Worm (Caenorhabditis elegans) whole organism, L3 larva: Measurements from ENCODE around the gene rexd-1.
A peak's percentile ranks its signal among the peaks of the same experiment; 100 is the strongest.

Source experiments
- R02D3.7 ChIP-seq: fragments of 150-350 bp; optimal IDR thresholded peaks from 2 replicates; lab custom pipeline; 2014; ENCODE audit warnings: missing biosample characterization, missing genetic modification characterization
- ZK546.5 ChIP-seq: sonication (generic microtip); optimal IDR thresholded peaks from 2 replicates; lab custom pipeline; 2017; ENCODE audit warnings: missing biosample characterization, missing genetic modification characterization
- ama-1 ChIP-seq: fragments of 150-350 bp; optimal IDR thresholded peaks from 2 replicates; lab custom pipeline; 2018
- ceh-16 ChIP-seq: sonication (generic microtip); optimal IDR thresholded peaks from 2 replicates; lab custom pipeline; 2017; ENCODE audit warnings: missing biosample characterization, missing genetic modification characterization
- ceh-28 ChIP-seq: fragments of 150-350 bp; optimal IDR thresholded peaks from 2 replicates; lab custom pipeline; 2014; ENCODE audit warnings: missing biosample characterization, missing genetic modification reagents, missing genetic modification characterization
- ceh-9 ChIP-seq: sonication (generic microtip); optimal IDR thresholded peaks from 2 replicates; lab custom pipeline; 2018; ENCODE audit warnings: missing biosample characterization, missing genetic modification characterization
- egl-5 ChIP-seq: fragments of 150-350 bp; optimal IDR thresholded peaks from 2 replicates; lab custom pipeline; 2017; ENCODE audit warnings: missing biosample characterization, missing genetic modification reagents, missing genetic modification characterization, inconsistent platforms
- elt-1 ChIP-seq: fragments of 150-350 bp; optimal IDR thresholded peaks from 2 replicates; lab custom pipeline; 2014; ENCODE audit warnings: missing biosample characterization, missing genetic modification characterization
- fkh-2 ChIP-seq: fragments of 150-350 bp; optimal IDR thresholded peaks from 2 replicates; lab custom pipeline; 2014; ENCODE audit warnings: missing biosample characterization, missing genetic modification reagents, missing genetic modification characterization
- fos-1 ChIP-seq: fragments of 150-350 bp; optimal IDR thresholded peaks from 2 replicates; lab custom pipeline; 2014; ENCODE audit warnings: missing biosample characterization, missing genetic modification characterization
- hmg-11 ChIP-seq: sonication (generic microtip); optimal IDR thresholded peaks from 2 replicates; lab custom pipeline; 2016; ENCODE audit warnings: missing genetic modification characterization, missing compliant biosample characterization
- jun-1 ChIP-seq: fragments of 150-350 bp; optimal IDR thresholded peaks from 2 replicates; lab custom pipeline; 2014; ENCODE audit warnings: missing biosample characterization, missing genetic modification reagents, missing genetic modification characterization
- lin-15B ChIP-seq: fragments of 150-350 bp; optimal IDR thresholded peaks from 2 replicates; lab custom pipeline; 2014; ENCODE audit warnings: missing biosample characterization, missing genetic modification characterization
- lin-39 ChIP-seq: fragments of 150-350 bp; optimal IDR thresholded peaks from 2 replicates; lab custom pipeline; 2018; ENCODE audit warnings: missing biosample characterization, missing genetic modification reagents, missing genetic modification characterization
- lsy-12 ChIP-seq: sonication (generic microtip); optimal IDR thresholded peaks from 2 replicates; lab custom pipeline; 2016; ENCODE audit warnings: mild to moderate bottlenecking, missing genetic modification characterization, missing compliant biosample characterization
- nfya-1 ChIP-seq: sonication (generic microtip); optimal IDR thresholded peaks from 2 replicates; lab custom pipeline; 2017; ENCODE audit warnings: missing genetic modification characterization, mild to moderate bottlenecking, missing compliant biosample characterization, antibody characterized with exemption, moderate library complexity; ENCODE audit not compliant: insufficient read depth
- nhr-11 ChIP-seq: fragments of 150-350 bp; optimal IDR thresholded peaks from 2 replicates; lab custom pipeline; 2014; ENCODE audit warnings: missing biosample characterization, missing genetic modification characterization
- nhr-237 ChIP-seq: fragments of 150-350 bp; optimal IDR thresholded peaks from 2 replicates; lab custom pipeline; 2014; ENCODE audit warnings: missing biosample characterization, missing genetic modification characterization
- nhr-25 ChIP-seq: sonication (generic microtip); optimal IDR thresholded peaks from 2 replicates; lab custom pipeline; 2017; ENCODE audit warnings: missing biosample characterization, missing genetic modification characterization
- nhr-43 ChIP-seq: sonication (generic microtip); optimal IDR thresholded peaks from 2 replicates; lab custom pipeline; 2016; ENCODE audit warnings: mild to moderate bottlenecking, missing genetic modification characterization, missing compliant biosample characterization; ENCODE audit not compliant: poor library complexity, severe bottlenecking
- nhr-67 ChIP-seq: fragments of 150-350 bp; optimal IDR thresholded peaks from 2 replicates; lab custom pipeline; 2014; ENCODE audit warnings: missing biosample characterization, missing genetic modification characterization
- pha-4 ChIP-seq: fragments of 150-350 bp; optimal IDR thresholded peaks from 2 replicates; lab custom pipeline; 2014; ENCODE audit warnings: missing biosample characterization, missing genetic modification reagents, missing genetic modification characterization
- sea-2 ChIP-seq: fragments of 150-350 bp; sonication (generic microtip); optimal IDR thresholded peaks from 4 replicates; lab custom pipeline; 2014; ENCODE audit warnings: missing biosample characterization, missing genetic modification reagents, missing genetic modification characterization
- snpc-4 ChIP-seq: fragments of 150-350 bp; optimal IDR thresholded peaks from 2 replicates; lab custom pipeline; 2014; ENCODE audit warnings: missing biosample characterization, missing genetic modification characterization
- tbx-2 ChIP-seq: sonication (generic microtip); optimal IDR thresholded peaks from 2 replicates; lab custom pipeline; 2016; ENCODE audit warnings: mild to moderate bottlenecking, missing genetic modification characterization, missing compliant biosample characterization

rexd-1 gene

DNA sequence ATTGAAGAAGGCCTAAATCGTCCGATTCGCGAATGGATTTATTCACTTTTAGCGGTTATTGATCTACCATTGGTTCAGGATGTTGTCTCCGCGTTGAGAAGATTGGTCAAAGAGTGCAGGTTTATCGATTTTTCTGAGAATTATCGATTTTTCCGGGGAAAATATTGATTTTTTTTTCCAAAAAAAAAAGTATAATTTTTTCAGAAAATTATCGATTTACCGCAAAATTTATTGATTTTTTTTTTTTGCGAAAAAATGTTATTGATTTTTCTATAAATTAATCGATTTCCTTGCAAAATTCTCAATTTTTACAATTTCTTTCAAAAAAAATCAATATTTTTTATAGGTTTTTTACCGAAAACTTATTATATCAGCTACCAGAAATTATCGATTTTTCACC, 45.9 kb downstream of the rexd-1 start:
- TF ChIP-seq fkh-2 (tag; lab: Kevin White, UChicago) (no peak), ceh-28 (tag; lab: Kevin White, UChicago) (peak; percentile 94)
- TF ChIP-seq, all 47 proteins: peak for 1

DNA sequence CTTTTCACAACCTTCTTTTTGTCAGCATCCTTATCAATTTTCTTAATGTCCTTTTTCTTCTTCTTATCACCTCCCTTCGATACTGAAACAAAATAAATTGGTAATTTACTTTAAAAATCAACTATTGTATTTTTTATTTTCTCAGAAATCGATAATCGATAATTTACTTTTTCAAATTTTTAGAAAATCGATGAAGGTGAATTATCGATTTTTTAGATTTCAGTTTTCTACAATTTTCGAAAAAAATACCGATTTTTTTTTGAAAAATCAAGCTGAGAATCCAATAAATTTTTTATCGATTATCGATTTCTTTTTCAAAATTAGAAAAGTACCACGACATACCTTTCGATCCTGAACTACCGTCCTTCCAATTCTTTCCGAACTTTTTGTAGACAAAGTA, 48.4 kb downstream of the rexd-1 start:
- TF ChIP-seq hmg-11, result no peak
- TF ChIP-seq ceh-28 (tag; lab: Kevin White, UChicago), result peak; percentile 88
- TF ChIP-seq nhr-43 (tag; lab: Kevin White, UChicago), result no peak
- no peak for TF ChIP-seq R02D3.7 (tag; lab: Kevin White, UChicago)
- TF ChIP-seq nhr-11 (tag; lab: Kevin White, UChicago), result no peak
- TF ChIP-seq tbx-2 (tag; lab: Kevin White, UChicago), result no peak

DNA sequence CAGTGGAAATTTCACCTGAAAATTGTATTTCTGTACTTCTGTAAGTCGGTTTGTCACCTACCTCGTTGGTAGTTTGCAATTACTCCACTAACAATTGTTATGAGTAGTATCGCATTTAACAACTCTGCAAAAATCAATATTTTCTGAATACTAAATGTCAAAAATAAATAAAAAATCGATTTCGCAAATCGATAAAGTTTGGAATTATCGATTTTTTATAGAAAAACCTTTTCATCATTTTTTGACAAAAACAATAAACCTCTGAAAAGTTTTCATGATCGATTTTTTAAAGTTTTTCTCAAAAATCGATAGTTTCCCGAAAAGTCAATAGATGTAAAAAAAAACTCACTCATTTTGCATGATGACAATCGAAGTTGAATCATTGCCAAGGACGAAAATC, 52.6 kb downstream of the rexd-1 start:
- no peak for TF ChIP-seq ZK546.5 (tag; lab: Kevin White, UChicago)
- TF ChIP-seq ceh-28 (tag; lab: Kevin White, UChicago), result peak; percentile 83
- no peak for TF ChIP-seq lin-39 (tag; lab: Kevin White, UChicago)
- TF ChIP-seq elt-1 (tag; lab: Kevin White, UChicago), result no peak
- no peak for TF ChIP-seq nfya-1 (tag; lab: Kevin White, UChicago)

DNA sequence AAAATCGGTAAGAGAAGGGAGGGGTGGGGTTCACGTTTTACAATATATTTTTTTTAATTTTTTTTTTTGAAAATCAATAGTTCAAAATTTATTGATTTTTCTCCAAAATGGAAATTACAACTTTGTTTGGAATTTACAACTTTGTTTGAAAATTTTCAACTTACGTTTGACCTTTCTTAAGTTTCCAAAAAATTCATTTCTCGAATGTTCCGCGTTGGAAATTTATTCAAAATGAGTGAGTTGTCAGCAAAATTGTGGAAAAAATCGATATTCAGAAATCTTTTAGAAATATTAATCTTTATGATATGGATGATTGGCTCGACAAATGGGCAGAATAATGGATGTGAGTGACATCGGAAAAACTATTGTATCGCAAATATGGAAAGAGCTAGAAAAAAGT, 53.0 kb downstream of the rexd-1 start, which contains the start of gene B0524.3:
TSS of gene B0524.3 (plus strand) at position 301 of the 400 bp plus-strand sequence.
- no peak for TF ChIP-seq jun-1 (tag; lab: Kevin White, UChicago)
- no peak for TF ChIP-seq snpc-4 (tag; lab: Kevin White, UChicago)
- no peak for TF ChIP-seq R02D3.7 (tag; lab: Kevin White, UChicago)
- no peak for TF ChIP-seq nhr-237 (tag; lab: Kevin White, UChicago)
- TF ChIP-seq ceh-16 (tag; lab: Kevin White, UChicago), result no peak
- no peak for TF ChIP-seq fos-1 (tag; lab: Kevin White, UChicago)
- TF ChIP-seq ceh-9 (tag; lab: Kevin White, UChicago), result no peak
- TF ChIP-seq nhr-25 (tag; lab: Kevin White, UChicago), result no peak
- TF ChIP-seq ceh-28 (tag; lab: Kevin White, UChicago), result no peak

DNA sequence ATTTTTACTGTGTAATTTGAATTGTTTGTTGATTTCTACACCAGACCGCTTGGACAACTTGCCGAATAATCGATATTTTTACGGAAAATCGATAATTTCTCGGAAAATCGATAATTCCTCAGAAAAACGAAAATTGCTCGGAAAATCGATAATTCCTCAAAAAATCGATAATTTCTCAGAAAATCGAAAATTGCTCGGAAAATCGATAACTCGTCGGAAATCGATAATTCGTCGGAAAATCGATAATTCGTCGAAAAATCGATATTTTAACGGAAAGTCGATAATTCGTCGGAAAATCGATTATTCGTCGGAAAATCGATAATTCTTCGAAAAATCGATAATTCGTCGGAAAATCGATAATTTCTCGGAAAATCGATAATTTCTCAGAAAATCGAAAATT, 57.8 kb downstream of the rexd-1 start:
- TF ChIP-seq ceh-28 (tag; lab: Kevin White, UChicago), result peak; percentile 95
- TF ChIP-seq, all 47 proteins: peak for 1; not testable (repeated sequence) for 46

DNA sequence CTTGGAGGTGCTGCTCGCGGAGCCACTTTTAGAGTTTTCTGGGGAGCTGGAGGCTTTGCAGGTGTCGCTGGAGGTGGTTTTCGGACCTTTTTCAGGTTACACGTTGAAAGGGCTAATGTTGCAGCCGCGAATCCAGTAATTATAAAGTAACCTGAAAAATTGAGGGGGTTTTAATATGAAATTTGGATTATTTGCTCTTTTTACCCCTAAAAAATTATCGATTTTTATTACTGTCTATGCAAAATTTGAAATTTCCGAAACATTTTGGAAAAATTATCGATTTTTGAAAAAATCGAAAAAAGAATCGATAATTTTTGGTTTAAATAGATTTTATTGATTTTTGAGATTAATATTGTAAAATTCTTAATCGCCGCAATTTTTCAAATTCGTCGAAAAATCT, 59.1 kb downstream of the rexd-1 start:
- no peak for TF ChIP-seq egl-5 (tag; lab: Kevin White, UChicago)
- no peak for TF ChIP-seq nhr-67
- TF ChIP-seq lin-15B (tag; lab: Kevin White, UChicago), result no peak
- no peak for TF ChIP-seq pha-4
- no peak for TF ChIP-seq nhr-11 (tag; lab: Kevin White, UChicago)
- TF ChIP-seq ZK546.5 (tag; lab: Kevin White, UChicago), result no peak
- no peak for TF ChIP-seq jun-1 (tag; lab: Kevin White, UChicago)
- TF ChIP-seq ama-1, result no peak

DNA sequence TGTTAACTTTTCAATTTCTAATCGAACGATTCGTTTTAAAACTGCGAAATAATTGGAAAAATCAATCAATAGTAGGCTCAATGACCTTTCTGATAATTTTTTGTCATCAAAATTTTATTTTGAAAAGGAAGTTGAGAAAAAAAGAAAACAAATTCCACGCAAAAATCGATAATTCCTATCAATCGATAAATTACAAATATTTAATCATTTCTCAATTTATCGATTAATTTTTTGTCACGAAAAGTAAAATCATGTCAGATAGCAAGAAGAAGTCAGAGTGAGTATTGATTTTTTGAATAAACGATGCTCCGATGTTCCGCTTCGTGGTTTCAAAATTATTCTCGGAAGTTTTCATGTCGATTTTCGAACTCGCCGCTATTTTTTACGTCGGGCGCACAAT, 59.5 kb downstream of the rexd-1 start, which contains the start of the genes B0524.5 and B0524.2:
TSS of gene B0524.5 (minus strand) at position 40 of the 400 bp plus-strand sequence.
TSS of gene B0524.2 (plus strand) at position 207 of the 400 bp plus-strand sequence.
- TF ChIP-seq ceh-28 (tag; lab: Kevin White, UChicago) (peak; percentile 83), sea-2 (GFP tag; lab: Kevin White, UChicago) (no peak), lsy-12 (no peak)
- TF ChIP-seq, all 47 proteins: peak for 1
